Worm (Caenorhabditis elegans) whole organism, L4 larva: ENCODE data around the gene clec-227.
A peak's percentile ranks its signal among the peaks of the same experiment; 100 is the strongest.

ENCODE experiments used
- D1046.2 ChIP-seq: fragments of 200-800 bp; sonication (Bioruptor generic); IDR thresholded peaks from 2 replicates; pipeline ENCODE4 v1.3.6; 2022; ENCODE audit warnings: missing genetic modification characterization, missing compliant biosample characterization
- F26F4.8 ChIP-seq: fragments of 200-800 bp; sonication (Bioruptor generic); conservative IDR thresholded peaks from 2 replicates; pipeline ENCODE4 v1.3.6; 2022; ENCODE audit warnings: missing genetic modification characterization, missing compliant biosample characterization
- F37D6.2 ChIP-seq: sonication (generic microtip); optimal IDR thresholded peaks from 2 replicates; lab custom pipeline; 2016; ENCODE audit warnings: mild to moderate bottlenecking, missing genetic modification characterization, missing compliant biosample characterization
- T26A8.4 ChIP-seq: fragments of 200-800 bp; sonication (Bioruptor generic); IDR thresholded peaks from 2 replicates; pipeline ENCODE4 v1.3.6; 2022; ENCODE audit warnings: missing genetic modification characterization, missing compliant biosample characterization
- Y105C5A.15 ChIP-seq: fragments of 200-800 bp; sonication (Bioruptor generic); IDR thresholded peaks from 2 replicates; pipeline ENCODE4 v1.3.6; 2022; ENCODE audit warnings: missing genetic modification characterization, missing compliant biosample characterization
- Y48G9A.11 ChIP-seq: fragments of 200-800 bp; sonication (Bioruptor generic); IDR thresholded peaks from 2 replicates; pipeline ENCODE4 v1.3.6; 2022; ENCODE audit warnings: missing genetic modification reagents, missing genetic modification characterization, missing compliant biosample characterization
- ZK546.5 ChIP-seq, 2 experiments: sonication (generic microtip); optimal IDR thresholded peaks; 2 replicates each; lab custom pipeline; 2017; ENCODE audit warnings: missing biosample characterization in 2 of 2, missing genetic modification characterization in 2 of 2
- aha-1 ChIP-seq: fragments of 150-350 bp; peaks from one replicate; lab custom pipeline; 2014; ENCODE audit warnings: missing biosample characterization, missing genetic modification characterization
- ceh-44 ChIP-seq: fragments of 200-800 bp; sonication (Bioruptor generic); IDR thresholded peaks from 2 replicates; pipeline ENCODE4 v1.3.6; 2022; ENCODE audit warnings: missing genetic modification reagents, missing genetic modification characterization, missing compliant biosample characterization
- ces-1 ChIP-seq: fragments of 150-350 bp; sonication (generic microtip); optimal IDR thresholded peaks from 4 replicates; lab custom pipeline; 2014; ENCODE audit warnings: missing biosample characterization, missing genetic modification reagents, missing genetic modification characterization
- cey-2 ChIP-seq: sonication (generic microtip); optimal IDR thresholded peaks from 3 replicates; lab custom pipeline; 2017; ENCODE audit warnings: missing genetic modification characterization, mild to moderate bottlenecking, missing compliant biosample characterization, antibody characterized with exemption, borderline replicate concordance; ENCODE audit not compliant: insufficient read depth
- daf-16 ChIP-seq, 3 experiments: sonication (generic microtip); optimal IDR thresholded peaks; 2 replicates each; lab custom pipeline; 2016 to 2017; ENCODE audit warnings: missing genetic modification characterization in 3 of 3, missing genetic modification reagents in 3 of 3, mild to moderate bottlenecking in 2 of 3, missing compliant biosample characterization in 2 of 3, missing biosample characterization in 1 of 3, moderate library complexity in 1 of 3
- daf-8 ChIP-seq: fragments of 200-800 bp; sonication (Bioruptor generic); IDR thresholded peaks from 2 replicates; pipeline ENCODE4 v1.3.6; 2022; ENCODE audit warnings: missing genetic modification characterization, missing compliant biosample characterization
- dmd-6 ChIP-seq: fragments of 200-800 bp; sonication (Bioruptor generic); IDR thresholded peaks from 2 replicates; pipeline ENCODE4 v1.3.6; 2022; ENCODE audit warnings: missing genetic modification reagents, missing genetic modification characterization, missing compliant biosample characterization
- dpl-1 ChIP-seq: fragments of 150-350 bp; optimal IDR thresholded peaks from 2 replicates; lab custom pipeline; 2014; ENCODE audit warnings: missing biosample characterization, missing genetic modification reagents, missing genetic modification characterization
- dve-1 ChIP-seq: sonication (generic microtip); optimal IDR thresholded peaks from 2 replicates; lab custom pipeline; 2017; ENCODE audit warnings: antibody characterized with exemption, mild to moderate bottlenecking, missing genetic modification characterization, missing compliant biosample characterization; ENCODE audit not compliant: insufficient read depth
- gei-8 ChIP-seq: fragments of 200-800 bp; sonication (Bioruptor generic); optimal IDR thresholded peaks from 2 replicates; lab custom pipeline; 2018; ENCODE audit warnings: mild to moderate bottlenecking, missing genetic modification characterization, missing compliant biosample characterization
- hif-1 ChIP-seq, 2 experiments: sonication (generic microtip); optimal IDR thresholded peaks; 2 replicates each; lab custom pipeline; 2016 to 2017; ENCODE audit warnings: missing compliant biosample characterization in 2 of 2, missing genetic modification characterization in 2 of 2, missing genetic modification reagents in 2 of 2, missing genotype in 2 of 2, mild to moderate bottlenecking in 1 of 2
- hmg-1.1 ChIP-seq: fragments of 200-800 bp; sonication (Bioruptor generic); IDR thresholded peaks from 2 replicates; pipeline ENCODE4 v1.3.6; 2022; ENCODE audit warnings: missing genetic modification reagents, missing genetic modification characterization, missing compliant biosample characterization
- lin-1 ChIP-seq: fragments of 200-800 bp; sonication (Bioruptor generic); IDR thresholded peaks from 2 replicates; pipeline ENCODE4 v1.3.6; 2022; ENCODE audit warnings: missing genetic modification reagents, missing genetic modification characterization, missing compliant biosample characterization
- lin-13 ChIP-seq: fragments of 150-350 bp; optimal IDR thresholded peaks from 2 replicates; lab custom pipeline; 2014; ENCODE audit warnings: missing biosample characterization, missing genetic modification reagents, missing genetic modification characterization
- lin-38 ChIP-seq: fragments of 200-800 bp; sonication (Bioruptor generic); IDR thresholded peaks from 2 replicates; pipeline ENCODE4 v1.3.6; 2022; ENCODE audit warnings: missing genetic modification reagents, missing genetic modification characterization, missing compliant biosample characterization
- lsy-2 ChIP-seq, 2 experiments: fragments of 150-350 bp in 1 of 2; sonication (generic microtip) in 1 of 2; optimal IDR thresholded peaks; 2 replicates each; lab custom pipeline; 2014 to 2017; ENCODE audit warnings: missing biosample characterization in 2 of 2, missing genetic modification characterization in 2 of 2
- mes-2 ChIP-seq: sonication (generic microtip); optimal IDR thresholded peaks from 2 replicates; lab custom pipeline; 2016; ENCODE audit warnings: missing genotype, mild to moderate bottlenecking, missing genetic modification characterization, missing compliant biosample characterization; ENCODE audit not compliant: poor library complexity, severe bottlenecking
- nhr-11 ChIP-seq: fragments of 150-350 bp; optimal IDR thresholded peaks from 2 replicates; lab custom pipeline; 2014; ENCODE audit warnings: missing biosample characterization, missing genetic modification characterization
- nhr-25 ChIP-seq: sonication (generic microtip); optimal IDR thresholded peaks from 2 replicates; lab custom pipeline; 2017; ENCODE audit warnings: missing genetic modification characterization, mild to moderate bottlenecking, missing compliant biosample characterization, antibody characterized with exemption, moderate library complexity, borderline replicate concordance; ENCODE audit not compliant: insufficient read depth
- nhr-28 ChIP-seq: fragments of 150-350 bp; optimal IDR thresholded peaks from 2 replicates; lab custom pipeline; 2014; ENCODE audit warnings: missing biosample characterization, missing genetic modification characterization
- nhr-41 ChIP-seq: fragments of 200-800 bp; sonication (Bioruptor generic); IDR thresholded peaks from 2 replicates; pipeline ENCODE4 v1.3.6; 2022; ENCODE audit warnings: missing genetic modification reagents, missing genetic modification characterization, missing compliant biosample characterization
- nhr-6 ChIP-seq: fragments of 150-350 bp; optimal IDR thresholded peaks from 2 replicates; lab custom pipeline; 2014; ENCODE audit warnings: missing biosample characterization, missing genetic modification characterization
- nhr-76 ChIP-seq: fragments of 150-350 bp; optimal IDR thresholded peaks from 2 replicates; lab custom pipeline; 2014; ENCODE audit warnings: missing biosample characterization, missing genetic modification characterization
- pha-4 ChIP-seq, 2 experiments: fragments of 150-350 bp in 1 of 2; fragments of 200-800 bp in 1 of 2; sonication (Bioruptor generic) in 1 of 2; IDR thresholded peaks in 1 of 2; optimal IDR thresholded peaks in 1 of 2; 2 replicates each; pipeline versions ENCODE4 v1.3.6 to Lab custom; 2014 to 2022; ENCODE audit warnings: missing genetic modification characterization in 2 of 2, missing genetic modification reagents in 2 of 2, missing biosample characterization in 1 of 2, missing compliant biosample characterization in 1 of 2
- php-3 ChIP-seq: fragments of 200-800 bp; sonication (Bioruptor generic); IDR thresholded peaks from 2 replicates; pipeline ENCODE4 v1.3.6; 2022; ENCODE audit warnings: missing genetic modification reagents, missing genetic modification characterization, missing compliant biosample characterization
- rbr-2 ChIP-seq: sonication (generic microtip); optimal IDR thresholded peaks from 2 replicates; lab custom pipeline; 2016; ENCODE audit warnings: missing genotype, missing genetic modification characterization, missing compliant biosample characterization
- set-16 ChIP-seq: fragments of 200-800 bp; sonication (Bioruptor generic); IDR thresholded peaks from 2 replicates; pipeline ENCODE4 v1.3.6; 2022; ENCODE audit warnings: missing genetic modification reagents, missing genetic modification characterization, missing compliant biosample characterization
- skn-1 ChIP-seq: fragments of 150-350 bp; optimal IDR thresholded peaks from 2 replicates; lab custom pipeline; 2014; ENCODE audit warnings: missing biosample characterization, missing genetic modification characterization
- tag-97 ChIP-seq: fragments of 200-800 bp; sonication (Bioruptor generic); IDR thresholded peaks from 2 replicates; pipeline ENCODE4 v1.3.6; 2022; ENCODE audit warnings: missing genetic modification characterization, missing compliant biosample characterization
- unc-130 ChIP-seq: sonication (generic microtip); optimal IDR thresholded peaks from 2 replicates; lab custom pipeline; 2016; ENCODE audit warnings: missing genetic modification reagents, missing genetic modification characterization, missing compliant biosample characterization
- vab-7 ChIP-seq: fragments of 200-800 bp; sonication (Bioruptor generic); IDR thresholded peaks from 2 replicates; pipeline ENCODE4 v1.3.6; 2022; ENCODE audit warnings: missing genetic modification reagents, missing genetic modification characterization, missing compliant biosample characterization
- zip-2 ChIP-seq: fragments of 150-350 bp; optimal IDR thresholded peaks from 2 replicates; lab custom pipeline; 2014; ENCODE audit warnings: missing biosample characterization, missing genetic modification characterization

clec-227 gene

ce11 chrV:14472229-14472628, at the start of gene clec-227:
Gene clec-227 (plus strand): TSS chrV:14472529.
- TF ChIP-seq lin-1 (GFP tag; lab: Robert Waterston, UW) (no peak), ces-1 (GFP tag; lab: Kevin White, UChicago) (no peak), nhr-25 (tag; lab: Kevin White, UChicago) (no peak), nhr-28 (tag; lab: Kevin White, UChicago) (peak; percentile 37), vab-7 (GFP tag; lab: Robert Waterston, UW) (no peak), gei-8 (GFP tag; lab: Kevin White, UChicago) (no peak), skn-1 (tag; lab: Kevin White, UChicago) (no peak)
- TF ChIP-seq, all 104 proteins: peak for 1

- TF ChIP-seq mes-2 (tag; lab: Kevin White, UChicago) (peak; percentile 77), lin-38 (GFP tag; lab: Robert Waterston, UW) (peak; percentile 68), T26A8.4 (GFP tag; lab: Robert Waterston, UW) (no peak), F26F4.8 (GFP tag; lab: Robert Waterston, UW) (no peak), nhr-6 (peak; percentile 64), daf-16 (GFP tag; optimal IDR thresholded peaks at IDR 0.05; lab: Kevin White, UChicago) (no peak), daf-16 (tag; optimal IDR thresholded peaks at IDR 0.05; lab: Kevin White, UChicago) (peak; percentile 17), daf-8 (GFP tag; lab: Robert Waterston, UW) (no peak), zip-2 (tag; lab: Kevin White, UChicago) (no peak), F37D6.2 (tag; lab: Kevin White, UChicago) (peak; percentile 23), dmd-6 (GFP tag; lab: Robert Waterston, UW) (no peak), tag-97 (GFP tag; lab: Robert Waterston, UW) (no peak), unc-130 (GFP tag; lab: Kevin White, UChicago) (peak; percentile 47), Y105C5A.15 (GFP tag; lab: Robert Waterston, UW) (no peak), vab-7 (GFP tag; lab: Robert Waterston, UW) (no peak), nhr-41 (GFP tag; lab: Robert Waterston, UW) (no peak), Y48G9A.11 (GFP tag; lab: Robert Waterston, UW) (no peak), nhr-76 (no peak), rbr-2 (tag; lab: Kevin White, UChicago) (peak; percentile 21), hif-1 (tag; optimal IDR thresholded peaks at IDR 0.05; lab: Kevin White, UChicago) (peak in 1 of 2 experiments; percentile 74), aha-1 (tag; lab: Kevin White, UChicago) (no peak), nhr-28 (tag; lab: Kevin White, UChicago) (no peak), nhr-11 (tag; lab: Kevin White, UChicago) (no peak), lsy-2 (tag; optimal IDR thresholded peaks at IDR 0.05; lab: Kevin White, UChicago) (peak in 1 of 2 experiments; percentile 42), nhr-25 (tag; lab: Kevin White, UChicago) (peak; percentile 16), set-16 (no peak), dpl-1 (GFP tag; lab: Kevin White, UChicago) (peak; percentile 28)
Measured at ce11 chrV:14423268-14423667, 49.1 kb upstream of the clec-227 start, which contains the start of gene rpoa-12. Gene rpoa-12 (minus strand): TSS chrV:14423304.

ce11 chrV:14424958-14425492, 47.3 kb upstream of the clec-227 start, which contains the start of gene rrsr-1:
Gene rrsr-1 (minus strand): TSS chrV:14425008.
- TF ChIP-seq ceh-44 (GFP tag; lab: Robert Waterston, UW) (no peak), rbr-2 (tag; lab: Kevin White, UChicago) (no peak), nhr-41 (GFP tag; lab: Robert Waterston, UW) (no peak), D1046.2 (GFP tag; lab: Robert Waterston, UW) (no peak), unc-130 (GFP tag; lab: Kevin White, UChicago) (peak; percentile 36), nhr-6 (peak; percentile 86), mes-2 (tag; lab: Kevin White, UChicago) (peak; percentile 88), php-3 (GFP tag; lab: Robert Waterston, UW) (no peak), dpl-1 (GFP tag; lab: Kevin White, UChicago) (peak; percentile 29), hmg-1.1 (GFP tag; lab: Robert Waterston, UW) (peak; percentile 40; the same call in 1 of the 2 replicates), dve-1 (tag; lab: Kevin White, UChicago) (no peak), pha-4 (GFP tag; IDR thresholded peaks at IDR 0.05; lab: Robert Waterston, UW) (no peak), pha-4 (tag; optimal IDR thresholded peaks at IDR 0.05; lab: Kevin White, UChicago) (no peak), ZK546.5 (tag; optimal IDR thresholded peaks at IDR 0.05; lab: Kevin White, UChicago) (no peak), cey-2 (tag; lab: Kevin White, UChicago) (no peak), lin-13 (GFP tag; lab: Kevin White, UChicago) (peak; percentile 18)
